Worm (Caenorhabditis elegans): ENCODE measurements around the gene mau-8.

mau-8 gene

ce11 chrIV:13342555-13342954 lies 35.3 kb upstream of the mau-8 start, which contains the start of gene W02A2.5:
TSS of gene W02A2.5 (plus strand) at chrIV:13342855.
- no peak for TF ChIP-seq nhr-12 (tag; optimal IDR thresholded peaks at IDR 0.05)
- TF ChIP-seq blmp-1 (tag; optimal IDR thresholded peaks at IDR 0.05): no peak
- TF ChIP-seq unc-62 (GFP tag; optimal IDR thresholded peaks at IDR 0.05): no peak
- TF ChIP-seq mab-5 (tag; optimal IDR thresholded peaks at IDR 0.05): no peak
- TF ChIP-seq lsy-2 (tag; optimal IDR thresholded peaks at IDR 0.05): no peak
- no peak for TF ChIP-seq nhr-76 (tag; optimal IDR thresholded peaks at IDR 0.05)
- TF ChIP-seq mls-2 (tag; optimal IDR thresholded peaks at IDR 0.05): no peak
- TF ChIP-seq ces-1 (GFP tag; optimal IDR thresholded peaks at IDR 0.05): no peak
- TF ChIP-seq lin-13 (tag; optimal IDR thresholded peaks at IDR 0.05): no peak
- no peak for TF ChIP-seq snpc-4 (tag; optimal IDR thresholded peaks at IDR 0.05)
- TF ChIP-seq ceh-39 (tag; optimal IDR thresholded peaks at IDR 0.05): no peak

ce11 chrIV:13346078-13346477 lies 31.7 kb upstream of the mau-8 start:
- no peak for TF ChIP-seq sem-2 (GFP tag; optimal IDR thresholded peaks at IDR 0.05)

- no peak for TF ChIP-seq nhr-28 (tag; optimal IDR thresholded peaks at IDR 0.05)
- TF ChIP-seq nhr-237 (tag; optimal IDR thresholded peaks at IDR 0.05): no peak
- no peak for TF ChIP-seq ces-1 (GFP tag; optimal IDR thresholded peaks at IDR 0.05)
- TF ChIP-seq elt-1 (tag; optimal IDR thresholded peaks at IDR 0.05; ENCODE audit: borderline replicate concordance, insufficient read depth): no peak
- TF ChIP-seq nhr-76 (tag; optimal IDR thresholded peaks at IDR 0.05): no peak
- no peak for TF ChIP-seq mab-5 (tag; optimal IDR thresholded peaks at IDR 0.05)
- no peak for TF ChIP-seq snpc-4 (tag; optimal IDR thresholded peaks at IDR 0.05)
- TF ChIP-seq sptf-1 (tag; optimal IDR thresholded peaks at IDR 0.05): no peak
- TF ChIP-seq mep-1 (tag; optimal IDR thresholded peaks at IDR 0.05): no peak
- no peak for TF ChIP-seq lsy-2 (tag; optimal IDR thresholded peaks at IDR 0.05)
- TF ChIP-seq lin-13 (tag; optimal IDR thresholded peaks at IDR 0.05): no peak
- TF ChIP-seq unc-39 (tag; optimal IDR thresholded peaks at IDR 0.05): no peak
Measured at ce11 chrIV:13347232-13347715, 30.5 kb upstream of the mau-8 start, which contains the start of gene W02A2.9. TSS of gene W02A2.9 (plus strand) at chrIV:13347665.

- TF ChIP-seq mep-1 (tag; optimal IDR thresholded peaks at IDR 0.05): no peak
Measured at ce11 chrIV:13348592-13348991, 29.2 kb upstream of the mau-8 start, which contains the start of gene W02A2.12. TSS of gene W02A2.12 (minus strand) at chrIV:13348831.

- TF ChIP-seq lsy-2 (tag; optimal IDR thresholded peaks at IDR 0.05) (peak; percentile 74), drap-1 (GFP tag; optimal IDR thresholded peaks at IDR 0.05) (no peak), ceh-39 (tag; optimal IDR thresholded peaks at IDR 0.05) (no peak), nhr-28 (tag; optimal IDR thresholded peaks at IDR 0.05) (no peak)
Measured at ce11 chrIV:13353143-13353773, 24.6 kb upstream of the mau-8 start, which contains the start of the genes rec-8 and mex-5. TSS of gene rec-8 (minus strand) at chrIV:13353193. TSS of gene mex-5 (plus strand) at chrIV:13353723.

- TF ChIP-seq cnd-1 (tag; optimal IDR thresholded peaks at IDR 0.05) (no peak), mab-5 (tag; optimal IDR thresholded peaks at IDR 0.05) (no peak), nhr-2 (tag; optimal IDR thresholded peaks at IDR 0.05) (no peak), mep-1 (tag; optimal IDR thresholded peaks at IDR 0.05) (no peak), nhr-28 (tag; optimal IDR thresholded peaks at IDR 0.05) (no peak), unc-120 (tag; optimal IDR thresholded peaks at IDR 0.05; ENCODE audit: poor library complexity, severe bottlenecking) (no peak), hlh-1 (tag; optimal IDR thresholded peaks at IDR 0.05) (no peak), lin-13 (tag; optimal IDR thresholded peaks at IDR 0.05) (no peak), flh-1 (GFP tag; optimal IDR thresholded peaks at IDR 0.05) (no peak), elt-1 (tag; optimal IDR thresholded peaks at IDR 0.05; ENCODE audit: borderline replicate concordance, insufficient read depth) (no peak)
Measured at ce11 chrIV:13354044-13354443, 23.8 kb upstream of the mau-8 start.

ce11 chrIV:13356005-13356404 lies 21.8 kb upstream of the mau-8 start:
- no peak for TF ChIP-seq elt-1 (tag; optimal IDR thresholded peaks at IDR 0.05; ENCODE audit: borderline replicate concordance, insufficient read depth)
- TF ChIP-seq flh-1 (GFP tag; optimal IDR thresholded peaks at IDR 0.05): no peak
- no peak for TF ChIP-seq unc-120 (tag; optimal IDR thresholded peaks at IDR 0.05; ENCODE audit: poor library complexity, severe bottlenecking)
- no peak for TF ChIP-seq lin-32 (GFP tag; optimal IDR thresholded peaks at IDR 0.05)
- no peak for TF ChIP-seq ceh-43 (GFP tag; optimal IDR thresholded peaks at IDR 0.05)
- TF ChIP-seq drap-1 (GFP tag; optimal IDR thresholded peaks at IDR 0.05): no peak
- TF ChIP-seq snpc-4 (tag; optimal IDR thresholded peaks at IDR 0.05): no peak
- TF ChIP-seq tbx-8 (GFP tag; optimal IDR thresholded peaks at IDR 0.05): no peak
- no peak for TF ChIP-seq pha-4 (tag; optimal IDR thresholded peaks at IDR 0.05)
- no peak for TF ChIP-seq zip-8 (tag; optimal IDR thresholded peaks at IDR 0.05)
- TF ChIP-seq mep-1 (tag; optimal IDR thresholded peaks at IDR 0.05): no peak
- TF ChIP-seq lin-13 (tag; optimal IDR thresholded peaks at IDR 0.05): no peak
- no peak for TF ChIP-seq ham-2 (GFP tag; optimal IDR thresholded peaks at IDR 0.05)
- TF ChIP-seq cnd-1 (tag; optimal IDR thresholded peaks at IDR 0.05): no peak
- TF ChIP-seq elt-3 (tag; optimal IDR thresholded peaks at IDR 0.05): no peak
- no peak for TF ChIP-seq sem-2 (GFP tag; optimal IDR thresholded peaks at IDR 0.05)
